Fruit fly (Drosophila melanogaster): Measurements from ENCODE around the gene CG13078.
A peak's percentile ranks its signal among the peaks of the same experiment; 100 is the strongest.

Gene CG13078

DNA sequence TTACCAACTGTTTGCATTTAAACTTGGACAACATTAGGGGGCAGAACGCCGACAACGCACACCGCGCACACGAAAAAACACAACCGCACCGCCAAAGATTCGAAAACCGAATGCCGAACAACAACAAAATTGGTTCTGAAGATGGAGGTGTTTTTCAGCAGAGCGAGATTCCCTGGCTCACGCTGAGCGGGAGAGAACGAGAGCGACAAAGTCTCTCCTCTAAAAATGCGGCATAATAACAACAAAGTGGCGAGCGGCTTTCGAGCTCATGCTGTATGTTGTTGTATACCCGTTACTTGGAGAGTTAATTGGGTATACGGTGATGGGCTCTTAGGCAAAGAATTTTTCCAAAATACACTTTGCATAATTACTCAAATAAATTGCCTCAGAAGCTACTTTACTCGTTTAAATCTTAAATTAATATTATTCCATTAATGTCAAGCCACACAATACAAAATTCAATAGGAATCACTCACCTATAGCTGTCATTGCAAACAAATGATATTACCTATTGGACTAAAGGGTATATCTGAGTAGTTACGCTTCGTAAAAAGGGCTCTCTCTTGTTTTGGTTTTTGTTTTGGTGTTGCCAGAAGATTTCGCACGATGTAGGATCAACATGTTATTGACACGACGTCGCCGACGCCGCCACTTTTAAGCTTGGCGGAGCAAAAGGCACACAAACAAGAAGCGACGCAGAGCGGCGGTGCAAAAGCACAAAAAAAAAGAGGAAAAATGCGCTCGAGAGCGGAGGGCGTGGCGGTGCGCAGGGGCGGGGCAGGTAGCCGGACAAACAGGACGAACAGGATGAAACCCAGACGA lies 9.0 kb downstream of the CG13078 start (continued):
- TF ChIP-seq pum (GFP tag; optimal IDR thresholded peaks at IDR 0.05) = peak; percentile 5
- peak; percentile 27 for TF ChIP-seq Side (GFP tag; optimal IDR thresholded peaks at IDR 0.05)
- peak; percentile 70 for TF ChIP-seq CG17359 (tag; optimal IDR thresholded peaks at IDR 0.05)
- TF ChIP-seq scrt (GFP tag; optimal IDR thresholded peaks at IDR 0.05) = peak; percentile 78
- peak; percentile 34 for TF ChIP-seq Usf (GFP tag; optimal IDR thresholded peaks at IDR 0.05)
- TF ChIP-seq CG17385 (GFP tag; optimal IDR thresholded peaks at IDR 0.05) = peak; percentile 64
- peak; percentile 42 for TF ChIP-seq CG2202 (tag; optimal IDR thresholded peaks at IDR 0.05)
- peak; percentile 65 for TF ChIP-seq Aef1 (GFP tag; IDR thresholded peaks at IDR 0.05)
- no peak for TF ChIP-seq CG1024 (GFP tag; IDR thresholded peaks at IDR 0.05)
- no peak for TF ChIP-seq pros (GFP tag; optimal IDR thresholded peaks at IDR 0.05)
- TF ChIP-seq mirr (GFP tag; optimal IDR thresholded peaks at IDR 0.05) = peak; percentile 29
- no peak for TF ChIP-seq Bgb (GFP tag; IDR thresholded peaks at IDR 0.05; ENCODE audit: partially characterized antibody)
- no peak for TF ChIP-seq cg (GFP tag; optimal IDR thresholded peaks at IDR 0.05)
- no peak for TF ChIP-seq ato (GFP tag; IDR thresholded peaks at IDR 0.05; ENCODE audit: partially characterized antibody)
- no peak for TF ChIP-seq CG16779 (GFP tag; IDR thresholded peaks at IDR 0.05)
- peak; percentile 49 for TF ChIP-seq CG1602 (GFP tag; optimal IDR thresholded peaks at IDR 0.05)
- TF ChIP-seq danr (GFP tag; IDR thresholded peaks at IDR 0.05) = no peak
- TF ChIP-seq Ada2b (GFP tag; IDR thresholded peaks at IDR 0.05) = 0 out of 2 replicates have a peak, but pooled peaks have one; percentile 5
- TF ChIP-seq CG10979 (tag; optimal IDR thresholded peaks at IDR 0.05) = peak; percentile 62
- TF ChIP-seq toy (GFP tag; IDR thresholded peaks at IDR 0.05) = no peak
- peak; percentile 72 for TF ChIP-seq CG9727 (GFP tag; optimal IDR thresholded peaks at IDR 0.05)
- no peak for TF ChIP-seq CG4282 (GFP tag; optimal IDR thresholded peaks at IDR 0.05)
- TF ChIP-seq CG9215 (GFP tag; IDR thresholded peaks at IDR 0.05) = peak; percentile 63
- 0 out of 2 replicates have a peak, but pooled peaks have one; percentile 13 for TF ChIP-seq wdn (GFP tag; IDR thresholded peaks at IDR 0.05)
- peak; percentile 25 for TF ChIP-seq Myb (GFP tag; optimal IDR thresholded peaks at IDR 0.05)
- peak in 1 of 2 experiments; percentile 66 for TF ChIP-seq Eip74EF (GFP tag; optimal IDR thresholded peaks at IDR 0.05)
- TF ChIP-seq CG7963 (GFP tag; IDR thresholded peaks at IDR 0.05; ENCODE audit: partially characterized antibody) = no peak
- TF ChIP-seq CG10462 (GFP tag; optimal IDR thresholded peaks at IDR 0.05) = no peak
- peak; percentile 61 for TF ChIP-seq Xbp1 (GFP tag; optimal IDR thresholded peaks at IDR 0.05)
- no peak for TF ChIP-seq dimm (GFP tag; IDR thresholded peaks at IDR 0.05)
- peak; percentile 2 for TF ChIP-seq Sry-δ (GFP tag; optimal IDR thresholded peaks at IDR 0.05)
- TF ChIP-seq slbo (GFP tag; IDR thresholded peaks at IDR 0.05) = peak; percentile 68; the same call in 1 of the 2 replicates
- no peak for TF ChIP-seq Dip2 (GFP tag; IDR thresholded peaks at IDR 0.05)
- no peak for TF ChIP-seq CG43689 (GFP tag; IDR thresholded peaks at IDR 0.05)
- TF ChIP-seq CG2712 (tag; optimal IDR thresholded peaks at IDR 0.05) = peak; percentile 72
- peak; percentile 27 for TF ChIP-seq CG18011 (GFP tag; optimal IDR thresholded peaks at IDR 0.05)
- peak; percentile 53 for TF ChIP-seq CG10267 (tag; optimal IDR thresholded peaks at IDR 0.05)
- TF ChIP-seq CG11085 (GFP tag; IDR thresholded peaks at IDR 0.05) = 0 out of 2 replicates have a peak, but pooled peaks have one; percentile 14
- no peak for TF ChIP-seq Ravus (GFP tag; IDR thresholded peaks at IDR 0.05)
- peak; percentile 90 for TF ChIP-seq CG2120 (GFP tag; optimal IDR thresholded peaks at IDR 0.05)
- peak; percentile 20 for TF ChIP-seq Chrac-16 (GFP tag; optimal IDR thresholded peaks at IDR 0.05)
- TF ChIP-seq CG18476 (GFP tag; optimal IDR thresholded peaks at IDR 0.05) = peak; percentile 62
- no peak for TF ChIP-seq eve (GFP tag; optimal IDR thresholded peaks at IDR 0.05)
- TF ChIP-seq CG15073 (GFP tag; optimal IDR thresholded peaks at IDR 0.05) = no peak
- TF ChIP-seq Atf3 (GFP tag; optimal IDR thresholded peaks at IDR 0.05) = no peak
- TF ChIP-seq CG11695 (GFP tag; IDR thresholded peaks at IDR 0.05) = peak; percentile 55; the same call in 2 of the 3 replicates
- peak; percentile 62 for TF ChIP-seq CG1603 (tag; optimal IDR thresholded peaks at IDR 0.05)
- TF ChIP-seq zfh2 (GFP tag; optimal IDR thresholded peaks at IDR 0.05) = peak; percentile 52
- TF ChIP-seq vnd (GFP tag; IDR thresholded peaks at IDR 0.05; ENCODE audit: partially characterized antibody) = no peak
